Fruit fly (Drosophila melanogaster): ENCODE results near the gene CG18809.

DNA sequence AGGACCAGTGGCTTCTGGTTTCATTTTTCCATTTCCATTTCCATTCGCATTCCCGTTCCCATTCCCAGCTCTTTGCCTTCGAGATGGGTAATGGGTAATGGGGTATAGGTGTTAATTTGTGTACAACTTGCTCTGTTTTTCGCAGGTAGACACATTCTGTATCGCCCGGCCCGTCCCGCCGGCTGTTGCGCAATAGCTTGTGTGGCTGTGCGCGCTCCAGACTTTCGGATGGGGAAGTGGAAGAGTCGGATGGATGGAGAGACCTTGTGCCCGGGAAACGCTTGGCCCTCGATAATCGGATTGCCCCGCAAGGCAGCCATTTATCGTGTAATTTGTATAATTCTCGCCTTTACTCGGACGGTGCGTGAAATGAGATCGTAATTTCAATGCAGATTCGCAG lies 9.6 kb upstream of the CG18809 start:
- TF ChIP-seq topi (GFP tag; optimal IDR thresholded peaks at IDR 0.05) (no peak), Blimp-1 (GFP tag; optimal IDR thresholded peaks at IDR 0.05) (no peak), CG4318 (GFP tag; optimal IDR thresholded peaks at IDR 0.05) (no peak), Smox (GFP tag; optimal IDR thresholded peaks at IDR 0.05) (no peak), CG11902 (GFP tag; optimal IDR thresholded peaks at IDR 0.05) (no peak), ss (GFP tag; optimal IDR thresholded peaks at IDR 0.05) (no peak)

Data from whole organism, prepupa.